Fruit fly (Drosophila melanogaster): ENCODE measurements around the gene CG45489.

CG45489 gene

dm6 chrX:19884204-19884603 is 44.8 kb downstream of the CG45489 start (continued):
- TF ChIP-seq CG17829 (tag; optimal IDR thresholded peaks at IDR 0.05): peak; percentile 18
- TF ChIP-seq cas (GFP tag; IDR thresholded peaks at IDR 0.05): no peak
- TF ChIP-seq Nf-YA (GFP tag; IDR thresholded peaks at IDR 0.05): no peak
- TF ChIP-seq fd64A (GFP tag; optimal IDR thresholded peaks at IDR 0.05): no peak
- no peak for TF ChIP-seq ems (GFP tag; optimal IDR thresholded peaks at IDR 0.05)
- no peak for TF ChIP-seq CG10654 (GFP tag; optimal IDR thresholded peaks at IDR 0.05)
- peak in 1 of 3 experiments; percentile 50 for TF ChIP-seq lola (GFP tag; optimal IDR thresholded peaks at IDR 0.05)
- TF ChIP-seq CG11085 (GFP tag; IDR thresholded peaks at IDR 0.05): no peak
- TF ChIP-seq CG12104 (GFP tag; optimal IDR thresholded peaks at IDR 0.05): no peak
- TF ChIP-seq CG8944 (GFP tag; optimal IDR thresholded peaks at IDR 0.05): no peak
- no peak for TF ChIP-seq danr (GFP tag; IDR thresholded peaks at IDR 0.05)
- TF ChIP-seq Hr3 (GFP tag; optimal IDR thresholded peaks at IDR 0.05): no peak
- no peak for TF ChIP-seq ase (GFP tag; IDR thresholded peaks at IDR 0.05)
- TF ChIP-seq gro (GFP tag; optimal IDR thresholded peaks at IDR 0.05): no peak
- TF ChIP-seq CG9876 (GFP tag; optimal IDR thresholded peaks at IDR 0.05): no peak
- TF ChIP-seq CG15514 (GFP tag; optimal IDR thresholded peaks at IDR 0.05): no peak
- TF ChIP-seq CG13424 (tag; optimal IDR thresholded peaks at IDR 0.05): peak; percentile 24
- TF ChIP-seq CG10431 (GFP tag; optimal IDR thresholded peaks at IDR 0.05): no peak
- TF ChIP-seq nmo (GFP tag; optimal IDR thresholded peaks at IDR 0.05): peak; percentile 34
- peak; percentile 31 for TF ChIP-seq CG7839 (tag; optimal IDR thresholded peaks at IDR 0.05)
- peak; percentile 34 for TF ChIP-seq Ssrp (tag; optimal IDR thresholded peaks at IDR 0.05)
- TF ChIP-seq CG12155 (GFP tag; optimal IDR thresholded peaks at IDR 0.05): no peak
- TF ChIP-seq CG18262 (tag; optimal IDR thresholded peaks at IDR 0.05): peak; percentile 57
- no peak for TF ChIP-seq Aef1 (GFP tag; IDR thresholded peaks at IDR 0.05)
- peak; percentile 31 for TF ChIP-seq CG2120 (GFP tag; optimal IDR thresholded peaks at IDR 0.05)
- TF ChIP-seq CG2678 (tag; optimal IDR thresholded peaks at IDR 0.05): peak; percentile 55
- no peak for TF ChIP-seq BEAF-32 (GFP tag; optimal IDR thresholded peaks at IDR 0.05)
- 0 out of 2 replicates have a peak, but pooled peaks have one; percentile 31 for TF ChIP-seq CG31441 (GFP tag; IDR thresholded peaks at IDR 0.05)
- peak; percentile 10 for TF ChIP-seq pnt (GFP tag; optimal IDR thresholded peaks at IDR 0.05)
- no peak for TF ChIP-seq CG12942 (GFP tag; optimal IDR thresholded peaks at IDR 0.05)
- TF ChIP-seq usp (GFP tag; optimal IDR thresholded peaks at IDR 0.05): no peak
- peak; percentile 62 for TF ChIP-seq gem (tag; optimal IDR thresholded peaks at IDR 0.05)
- no peak for TF ChIP-seq NK7.1 (GFP tag; optimal IDR thresholded peaks at IDR 0.05)
- TF ChIP-seq grau (tag; optimal IDR thresholded peaks at IDR 0.05): peak; percentile 34
- no peak for TF ChIP-seq prd (optimal IDR thresholded peaks at IDR 0.05)
- no peak for TF ChIP-seq prd (GFP tag; IDR thresholded peaks at IDR 0.05)
- TF ChIP-seq bsh (GFP tag; optimal IDR thresholded peaks at IDR 0.05): peak in 1 of 2 experiments; percentile 33
- TF ChIP-seq wor (GFP tag; IDR thresholded peaks at IDR 0.05): no peak
- TF ChIP-seq CG3407 (GFP tag; optimal IDR thresholded peaks at IDR 0.05): peak; percentile 16
- no peak for TF ChIP-seq CG5953 (GFP tag; IDR thresholded peaks at IDR 0.05)
- TF ChIP-seq CoRest (tag; optimal IDR thresholded peaks at IDR 0.05): peak; percentile 38
- TF ChIP-seq onecut (GFP tag; IDR thresholded peaks at IDR 0.05): no peak
- TF ChIP-seq ATbp (GFP tag; optimal IDR thresholded peaks at IDR 0.05): peak; percentile 37
- TF ChIP-seq CG11696 (GFP tag; IDR thresholded peaks at IDR 0.05): no peak
- TF ChIP-seq CG9215 (GFP tag; IDR thresholded peaks at IDR 0.05): no peak
- TF ChIP-seq phol (tag; optimal IDR thresholded peaks at IDR 0.05): peak; percentile 54
- no peak for TF ChIP-seq Chrac-16 (GFP tag; optimal IDR thresholded peaks at IDR 0.05)
- no peak for TF ChIP-seq zfh1 (GFP tag; IDR thresholded peaks at IDR 0.05)
- TF ChIP-seq NFAT (GFP tag; IDR thresholded peaks at IDR 0.05): no peak
- no peak for TF ChIP-seq CG6254 (GFP tag; optimal IDR thresholded peaks at IDR 0.05)
- TF ChIP-seq ab (GFP tag; optimal IDR thresholded peaks at IDR 0.05): no peak
- TF ChIP-seq CG11398 (GFP tag; optimal IDR thresholded peaks at IDR 0.05): no peak

All from whole organism, embryonic.